Worm (Caenorhabditis elegans) whole organism, L1 larva: ENCODE measurements around the gene cyp-25A1.
A peak's percentile ranks its signal among the peaks of the same experiment; 100 is the strongest.

Experiments
- C16A3.4 ChIP-seq: fragments of 150-350 bp; optimal IDR thresholded peaks from 2 replicates; lab custom pipeline; 2014; ENCODE audit warnings: missing biosample characterization, missing genetic modification characterization
- Y116A8C.19 ChIP-seq: sonication (generic microtip); optimal IDR thresholded peaks from 2 replicates; lab custom pipeline; 2016; ENCODE audit warnings: missing compliant biosample characterization, missing genetic modification characterization, borderline replicate concordance
- alr-1 ChIP-seq: fragments of 200-800 bp; sonication (Bioruptor generic); optimal IDR thresholded peaks from 2 replicates; lab custom pipeline; 2018; ENCODE audit warnings: borderline replicate concordance, mild to moderate bottlenecking, missing genetic modification characterization, missing compliant biosample characterization
- ama-1 ChIP-seq: fragments of 150-350 bp; optimal IDR thresholded peaks from 2 replicates; lab custom pipeline; 2014
- blmp-1 ChIP-seq: fragments of 150-350 bp; optimal IDR thresholded peaks from 2 replicates; lab custom pipeline; 2014; ENCODE audit warnings: missing biosample characterization, missing genetic modification characterization
- ceh-63 ChIP-seq: fragments of 200-800 bp; sonication (Bioruptor generic); optimal IDR thresholded peaks from 2 replicates; lab custom pipeline; 2018; ENCODE audit warnings: mild to moderate bottlenecking, missing genetic modification characterization, missing compliant biosample characterization
- ceh-8 ChIP-seq: fragments of 200-800 bp; sonication (Bioruptor generic); optimal IDR thresholded peaks from 2 replicates; lab custom pipeline; 2018; ENCODE audit warnings: mild to moderate bottlenecking, missing genetic modification characterization, moderate library complexity, missing compliant biosample characterization
- ceh-82 ChIP-seq, 3 experiments: fragments of 150-350 bp in 1 of 3; sonication (generic microtip) in 2 of 3; optimal IDR thresholded peaks; 2 replicates each; lab custom pipeline; 2014 to 2017; ENCODE audit warnings: missing biosample characterization in 3 of 3, missing genetic modification characterization in 3 of 3
- ceh-90 ChIP-seq: sonication (generic microtip); optimal IDR thresholded peaks from 2 replicates; lab custom pipeline; 2016; ENCODE audit warnings: missing genetic modification characterization, missing compliant biosample characterization
- dpl-1 ChIP-seq, 3 experiments: fragments of 150-350 bp in 2 of 3; sonication (generic microtip) in 1 of 3; optimal IDR thresholded peaks; 2 replicates each; lab custom pipeline; 2014 to 2017; ENCODE audit warnings: missing biosample characterization in 3 of 3, missing genetic modification characterization in 3 of 3, missing genetic modification reagents in 3 of 3
- efl-1 ChIP-seq, 4 experiments: fragments of 150-350 bp; optimal IDR thresholded peaks in 3 of 4; peaks in 1 of 4; 1 replicate in 1 of 4; 2 replicates in 3 of 4; lab custom pipeline; 2014; ENCODE audit warnings: missing biosample characterization in 2 of 4, missing genetic modification characterization in 2 of 4, missing genetic modification reagents in 2 of 4
- egl-27 ChIP-seq, 2 experiments: fragments of 150-350 bp in 1 of 2; sonication (generic microtip); optimal IDR thresholded peaks; 3 replicates each; lab custom pipeline; 2017 to 2018; ENCODE audit warnings: missing biosample characterization in 2 of 2, missing genetic modification characterization in 2 of 2, missing genetic modification reagents in 2 of 2
- elt-3 ChIP-seq, 6 experiments: fragments of 150-350 bp in 1 of 6; sonication (generic microtip); optimal IDR thresholded peaks; 2 replicates each; lab custom pipeline; 2017 to 2018; ENCODE audit warnings: missing biosample characterization in 6 of 6, missing genetic modification characterization in 6 of 6, inconsistent platforms in 1 of 6
- ets-5 ChIP-seq: fragments of 200-800 bp; sonication (Bioruptor generic); IDR thresholded peaks from 2 replicates; pipeline ENCODE4 v1.3.6; 2022; ENCODE audit warnings: missing genetic modification characterization, missing compliant biosample characterization
- fkh-10 ChIP-seq: sonication (generic microtip); optimal IDR thresholded peaks from 2 replicates; lab custom pipeline; 2017; ENCODE audit warnings: missing biosample characterization, missing genetic modification reagents, missing genetic modification characterization
- fkh-4 ChIP-seq: sonication (generic microtip); optimal IDR thresholded peaks from 2 replicates; lab custom pipeline; 2016; ENCODE audit warnings: missing compliant biosample characterization, missing genetic modification characterization, borderline replicate concordance
- fkh-8 ChIP-seq: sonication (generic microtip); optimal IDR thresholded peaks from 2 replicates; lab custom pipeline; 2016; ENCODE audit warnings: mild to moderate bottlenecking, missing genetic modification characterization, missing compliant biosample characterization
- fos-1 ChIP-seq: fragments of 150-350 bp; optimal IDR thresholded peaks from 2 replicates; lab custom pipeline; 2014; ENCODE audit warnings: missing biosample characterization, missing genetic modification characterization
- hpl-2 ChIP-seq: fragments of 150-350 bp; optimal IDR thresholded peaks from 2 replicates; lab custom pipeline; 2014; ENCODE audit warnings: missing biosample characterization, missing genetic modification reagents, missing genetic modification characterization
- jun-1 ChIP-seq: fragments of 150-350 bp; optimal IDR thresholded peaks from 2 replicates; lab custom pipeline; 2014; ENCODE audit warnings: missing biosample characterization, missing genetic modification reagents, missing genetic modification characterization
- lin-14 ChIP-seq: fragments of 200-800 bp; sonication (Bioruptor generic); optimal IDR thresholded peaks from 2 replicates; lab custom pipeline; 2018; ENCODE audit warnings: mild to moderate bottlenecking, missing genetic modification characterization, moderate library complexity, missing compliant biosample characterization
- lin-35 ChIP-seq, 2 experiments: fragments of 150-350 bp; optimal IDR thresholded peaks; 2 replicates each; lab custom pipeline; 2014; ENCODE audit warnings: missing biosample characterization in 2 of 2, missing genetic modification characterization in 2 of 2, missing genetic modification reagents in 2 of 2
- lin-39 ChIP-seq: fragments of 150-350 bp; optimal IDR thresholded peaks from 2 replicates; lab custom pipeline; 2014; ENCODE audit warnings: missing biosample characterization, missing genetic modification reagents, missing genetic modification characterization
- lir-3 ChIP-seq: sonication (generic microtip); optimal IDR thresholded peaks from 2 replicates; lab custom pipeline; 2016; ENCODE audit warnings: mild to moderate bottlenecking, missing genetic modification characterization, moderate library complexity, missing compliant biosample characterization; ENCODE audit not compliant: poor library complexity
- mab-9 ChIP-seq: fragments of 200-800 bp; sonication (Bioruptor generic); IDR thresholded peaks from 2 replicates; pipeline ENCODE4 v1.3.6; 2022; ENCODE audit warnings: missing genetic modification reagents, missing genetic modification characterization, missing compliant biosample characterization
- mdl-1 ChIP-seq, 2 experiments: fragments of 150-350 bp; optimal IDR thresholded peaks; 2 replicates each; lab custom pipeline; 2014 to 2017; ENCODE audit warnings: missing biosample characterization in 2 of 2, missing genetic modification characterization in 2 of 2, inconsistent platforms in 1 of 2
- mep-1 ChIP-seq: fragments of 150-350 bp; optimal IDR thresholded peaks from 2 replicates; lab custom pipeline; 2014; ENCODE audit warnings: missing biosample characterization, missing genetic modification characterization
- nhr-12 ChIP-seq: sonication (generic microtip); optimal IDR thresholded peaks from 2 replicates; lab custom pipeline; 2017; ENCODE audit warnings: missing biosample characterization, missing genetic modification characterization
- nhr-20 ChIP-seq: sonication (generic microtip); optimal IDR thresholded peaks from 2 replicates; lab custom pipeline; 2016; ENCODE audit warnings: mild to moderate bottlenecking, missing genetic modification characterization, missing compliant biosample characterization
- nhr-28 ChIP-seq: fragments of 150-350 bp; optimal IDR thresholded peaks from 2 replicates; lab custom pipeline; 2014; ENCODE audit warnings: missing biosample characterization, missing genetic modification characterization
- nhr-47 ChIP-seq: sonication (generic microtip); optimal IDR thresholded peaks from 2 replicates; lab custom pipeline; 2016; ENCODE audit warnings: mild to moderate bottlenecking, missing genetic modification characterization, moderate library complexity, missing compliant biosample characterization
- nhr-71 ChIP-seq: sonication (generic microtip); optimal IDR thresholded peaks from 2 replicates; lab custom pipeline; 2016; ENCODE audit warnings: mild to moderate bottlenecking, missing genetic modification characterization, moderate library complexity, missing compliant biosample characterization
- nhr-76 ChIP-seq: sonication (generic microtip); optimal IDR thresholded peaks from 2 replicates; lab custom pipeline; 2017; ENCODE audit warnings: missing biosample characterization, missing genetic modification characterization
- nhr-84 ChIP-seq: sonication (generic microtip); optimal IDR thresholded peaks from 2 replicates; lab custom pipeline; 2017; ENCODE audit warnings: missing biosample characterization, missing genetic modification characterization
- nhr-85 ChIP-seq: sonication (generic microtip); peaks from one replicate; lab custom pipeline; 2016; ENCODE audit warnings: missing genetic modification characterization, inconsistent platforms, missing compliant biosample characterization
- pax-3 ChIP-seq: fragments of 200-800 bp; sonication (Bioruptor generic); optimal IDR thresholded peaks from 2 replicates; lab custom pipeline; 2018; ENCODE audit warnings: mild to moderate bottlenecking, missing genetic modification characterization, moderate library complexity, missing compliant biosample characterization
- skn-1 ChIP-seq: fragments of 150-350 bp; optimal IDR thresholded peaks from 2 replicates; lab custom pipeline; 2014; ENCODE audit warnings: missing biosample characterization, missing genetic modification characterization
- snu-23 ChIP-seq: sonication (generic microtip); optimal IDR thresholded peaks from 2 replicates; lab custom pipeline; 2016; ENCODE audit warnings: missing genetic modification characterization, missing compliant biosample characterization
- sup-37 ChIP-seq: fragments of 200-800 bp; sonication (Bioruptor generic); optimal IDR thresholded peaks from 2 replicates; lab custom pipeline; 2018; ENCODE audit warnings: mild to moderate bottlenecking, missing genetic modification characterization, missing compliant biosample characterization
- tlp-1 ChIP-seq: fragments of 150-350 bp; optimal IDR thresholded peaks from 2 replicates; lab custom pipeline; 2014; ENCODE audit warnings: missing biosample characterization, missing genetic modification characterization
- unc-62 ChIP-seq: fragments of 150-350 bp; optimal IDR thresholded peaks from 2 replicates; lab custom pipeline; 2014; ENCODE audit warnings: missing biosample characterization, missing genetic modification reagents, missing genetic modification characterization

cyp-25A1 gene

ce11 chrIII:3801379-3801894 is 31.0 kb upstream of the cyp-25A1 start (continued):
- peak; percentile 96 for TF ChIP-seq fos-1 (tag; lab: Kevin White, UChicago)

- TF ChIP-seq ama-1, result no peak
- TF ChIP-seq sup-37 (GFP tag; lab: Kevin White, UChicago), result no peak
- TF ChIP-seq efl-1 (optimal IDR thresholded peaks at IDR 0.05; lab: Kevin White, UChicago), result no peak
- no peak for TF ChIP-seq efl-1 (GFP tag; optimal IDR thresholded peaks at IDR 0.05 in 1 of 2; lab: Kevin White, UChicago)
- no peak for TF ChIP-seq lir-3 (tag; lab: Kevin White, UChicago)
Measured at ce11 chrIII:3803113-3803512, 29.3 kb upstream of the cyp-25A1 start.

- peak; percentile 18 for TF ChIP-seq nhr-71 (tag; lab: Kevin White, UChicago)
- TF ChIP-seq fkh-8 (tag; lab: Kevin White, UChicago), result peak; percentile 76
- TF ChIP-seq nhr-85, result peak; percentile 0
- TF ChIP-seq alr-1 (tag; lab: Kevin White, UChicago), result no peak
- TF ChIP-seq, all 84 proteins: peak for 3
Measured at ce11 chrIII:3804422-3804821, 28.0 kb upstream of the cyp-25A1 start, which contains the start of gene xbx-5. Gene xbx-5 (minus strand): TSS chrIII:3804477.

ce11 chrIII:3806883-3807282 is 25.5 kb upstream of the cyp-25A1 start:
- TF ChIP-seq ceh-82 (tag; optimal IDR thresholded peaks at IDR 0.05; lab: Kevin White, UChicago) (no peak), mdl-1 (tag; optimal IDR thresholded peaks at IDR 0.05; lab: Kevin White, UChicago) (no peak), skn-1 (no peak), ceh-8 (GFP tag; lab: Kevin White, UChicago) (no peak), sup-37 (GFP tag; lab: Kevin White, UChicago) (no peak), jun-1 (tag; lab: Kevin White, UChicago) (no peak), pax-3 (tag; lab: Kevin White, UChicago) (no peak), mab-9 (no peak), nhr-84 (tag; lab: Kevin White, UChicago) (no peak), fos-1 (tag; lab: Kevin White, UChicago) (no peak), fkh-10 (GFP tag; lab: Kevin White, UChicago) (no peak), lin-39 (tag; lab: Kevin White, UChicago) (no peak), ceh-63 (no peak), nhr-12 (tag; lab: Kevin White, UChicago) (no peak), fkh-8 (tag; lab: Kevin White, UChicago) (no peak), lin-35 (GFP tag; optimal IDR thresholded peaks at IDR 0.05; lab: Kevin White, UChicago) (no peak), fkh-4 (tag; lab: Kevin White, UChicago) (no peak), ets-5 (GFP tag; lab: Robert Waterston, UW) (no peak)

ce11 chrIII:3807590-3807989 is 24.8 kb upstream of the cyp-25A1 start:
- no peak for TF ChIP-seq nhr-28
- TF ChIP-seq nhr-20, result peak; percentile 4
- peak; percentile 72 for TF ChIP-seq nhr-85
- peak; percentile 96 for TF ChIP-seq blmp-1 (tag; lab: Kevin White, UChicago)
- peak; percentile 26 for TF ChIP-seq snu-23 (GFP tag; lab: Kevin White, UChicago)
- TF ChIP-seq lin-14 (GFP tag; lab: Kevin White, UChicago), result peak; percentile 50
- no peak for TF ChIP-seq C16A3.4 (tag; lab: Kevin White, UChicago)

- TF ChIP-seq nhr-85 (peak; percentile 93), elt-3 (tag; optimal IDR thresholded peaks at IDR 0.05; lab: Kevin White, UChicago) (no peak), nhr-12 (tag; lab: Kevin White, UChicago) (no peak), egl-27 (tag; optimal IDR thresholded peaks at IDR 0.05; lab: Kevin White, UChicago) (no peak), ceh-8 (GFP tag; lab: Kevin White, UChicago) (no peak), ceh-90 (tag; lab: Kevin White, UChicago) (no peak), unc-62 (GFP tag; lab: Kevin White, UChicago) (no peak), dpl-1 (GFP tag; optimal IDR thresholded peaks at IDR 0.05; lab: Kevin White, UChicago) (no peak), nhr-76 (tag; lab: Kevin White, UChicago) (no peak), hpl-2 (GFP tag; lab: Kevin White, UChicago) (no peak), Y116A8C.19 (tag; lab: Kevin White, UChicago) (no peak), efl-1 (optimal IDR thresholded peaks at IDR 0.05; lab: Kevin White, UChicago) (peak in 1 of 2 experiments; percentile 8), efl-1 (GFP tag; optimal IDR thresholded peaks at IDR 0.05 in 1 of 2; lab: Kevin White, UChicago) (no peak), mep-1 (tag; lab: Kevin White, UChicago) (peak; percentile 18), tlp-1 (tag; lab: Kevin White, UChicago) (no peak), fkh-4 (tag; lab: Kevin White, UChicago) (no peak), nhr-47 (tag; lab: Kevin White, UChicago) (peak; percentile 6), nhr-71 (tag; lab: Kevin White, UChicago) (peak; percentile 36), blmp-1 (tag; lab: Kevin White, UChicago) (peak; percentile 61), fos-1 (tag; lab: Kevin White, UChicago) (no peak)
Measured at ce11 chrIII:3809008-3809407, 23.4 kb upstream of the cyp-25A1 start, which contains the start of gene toh-1. Gene toh-1 (minus strand): TSS chrIII:3809030.
